Worm (Caenorhabditis elegans) whole organism, L4 larva: Measurements from ENCODE around the gene lonp-2.
A peak's percentile ranks its signal among the peaks of the same experiment; 100 is the strongest.

Source experiments
- F37D6.2 ChIP-seq: sonication (generic microtip); optimal IDR thresholded peaks from 2 replicates; lab custom pipeline; 2016; ENCODE audit warnings: mild to moderate bottlenecking, missing genetic modification characterization, missing compliant biosample characterization
- Y5F2A.4 ChIP-seq: fragments of 200-800 bp; sonication (Bioruptor generic); optimal IDR thresholded peaks from 2 replicates; lab custom pipeline; 2018; ENCODE audit warnings: mild to moderate bottlenecking, missing genetic modification characterization, missing compliant biosample characterization
- ZK337.2 ChIP-seq: fragments of 200-800 bp; sonication (Bioruptor generic); IDR thresholded peaks from 2 replicates; pipeline ENCODE4 v1.3.6; 2022; ENCODE audit warnings: missing genetic modification reagents, missing genetic modification characterization, missing compliant biosample characterization
- aha-1 ChIP-seq: fragments of 150-350 bp; peaks from one replicate; lab custom pipeline; 2014; ENCODE audit warnings: missing biosample characterization, missing genetic modification characterization
- ceh-32 ChIP-seq: sonication (generic microtip); optimal IDR thresholded peaks from 2 replicates; lab custom pipeline; 2016; ENCODE audit warnings: mild to moderate bottlenecking, missing genetic modification characterization, missing compliant biosample characterization; ENCODE audit not compliant: poor library complexity
- ctbp-1 ChIP-seq: fragments of 200-800 bp; sonication (Bioruptor generic); IDR thresholded peaks from 2 replicates; pipeline ENCODE4 v1.3.6; 2022; ENCODE audit warnings: missing genetic modification reagents, missing genetic modification characterization, missing compliant biosample characterization
- daf-12 ChIP-seq: fragments of 150-350 bp; optimal IDR thresholded peaks from 2 replicates; lab custom pipeline; 2014; ENCODE audit warnings: missing biosample characterization, missing genetic modification reagents, missing genetic modification characterization
- daf-8 ChIP-seq: fragments of 200-800 bp; sonication (Bioruptor generic); IDR thresholded peaks from 2 replicates; pipeline ENCODE4 v1.3.6; 2022; ENCODE audit warnings: missing genetic modification characterization, missing compliant biosample characterization
- dmd-9 ChIP-seq: fragments of 200-800 bp; sonication (Bioruptor generic); IDR thresholded peaks from 2 replicates; pipeline ENCODE4 v1.3.6; 2022; ENCODE audit warnings: missing genetic modification reagents, missing genetic modification characterization, missing compliant biosample characterization
- egl-43 ChIP-seq: fragments of 200-800 bp; sonication (Bioruptor generic); IDR thresholded peaks from 2 replicates; pipeline ENCODE4 v1.3.6; 2022; ENCODE audit warnings: missing genetic modification reagents, missing genetic modification characterization, missing compliant biosample characterization
- hif-1 ChIP-seq, 2 experiments: sonication (generic microtip); optimal IDR thresholded peaks; 2 replicates each; lab custom pipeline; 2016 to 2017; ENCODE audit warnings: missing compliant biosample characterization in 2 of 2, missing genetic modification characterization in 2 of 2, missing genetic modification reagents in 2 of 2, missing genotype in 2 of 2, mild to moderate bottlenecking in 1 of 2
- hmg-1.1 ChIP-seq: fragments of 200-800 bp; sonication (Bioruptor generic); IDR thresholded peaks from 2 replicates; pipeline ENCODE4 v1.3.6; 2022; ENCODE audit warnings: missing genetic modification reagents, missing genetic modification characterization, missing compliant biosample characterization
- jun-1 ChIP-seq: fragments of 150-350 bp; optimal IDR thresholded peaks from 2 replicates; lab custom pipeline; 2014; ENCODE audit warnings: missing biosample characterization, missing genetic modification reagents, missing genetic modification characterization
- lin-15B ChIP-seq: fragments of 150-350 bp; sonication (generic microtip); optimal IDR thresholded peaks from 3 replicates; lab custom pipeline; 2014; ENCODE audit warnings: missing biosample characterization, missing genetic modification characterization
- lin-38 ChIP-seq: fragments of 200-800 bp; sonication (Bioruptor generic); IDR thresholded peaks from 2 replicates; pipeline ENCODE4 v1.3.6; 2022; ENCODE audit warnings: missing genetic modification reagents, missing genetic modification characterization, missing compliant biosample characterization
- lir-3 ChIP-seq: sonication (generic microtip); optimal IDR thresholded peaks from 2 replicates; lab custom pipeline; 2016; ENCODE audit warnings: mild to moderate bottlenecking, missing genetic modification characterization, missing compliant biosample characterization
- madf-5 ChIP-seq, 2 experiments: fragments of 200-800 bp; sonication (Bioruptor generic); IDR thresholded peaks; 2 replicates each; pipeline ENCODE4 v1.3.6; 2022; ENCODE audit warnings: missing compliant biosample characterization in 2 of 2, missing genetic modification characterization in 2 of 2
- nhr-10 ChIP-seq: fragments of 150-350 bp; optimal IDR thresholded peaks from 2 replicates; lab custom pipeline; 2014; ENCODE audit warnings: missing biosample characterization, missing genetic modification characterization
- nhr-11 ChIP-seq: fragments of 150-350 bp; optimal IDR thresholded peaks from 2 replicates; lab custom pipeline; 2014; ENCODE audit warnings: missing biosample characterization, missing genetic modification characterization
- nhr-111 ChIP-seq: fragments of 200-800 bp; sonication (Bioruptor generic); optimal IDR thresholded peaks from 2 replicates; lab custom pipeline; 2018; ENCODE audit warnings: mild to moderate bottlenecking, missing genetic modification characterization, missing compliant biosample characterization
- nhr-25 ChIP-seq: sonication (generic microtip); optimal IDR thresholded peaks from 2 replicates; lab custom pipeline; 2017; ENCODE audit warnings: missing genetic modification characterization, mild to moderate bottlenecking, missing compliant biosample characterization, antibody characterized with exemption, moderate library complexity, borderline replicate concordance; ENCODE audit not compliant: insufficient read depth
- nhr-28 ChIP-seq: fragments of 150-350 bp; optimal IDR thresholded peaks from 2 replicates; lab custom pipeline; 2014; ENCODE audit warnings: missing biosample characterization, missing genetic modification characterization
- nhr-42 ChIP-seq: fragments of 200-800 bp; sonication (Bioruptor generic); IDR thresholded peaks from 2 replicates; pipeline ENCODE4 v1.3.6; 2022; ENCODE audit warnings: missing genetic modification characterization, missing compliant biosample characterization
- nhr-6 ChIP-seq: fragments of 150-350 bp; optimal IDR thresholded peaks from 2 replicates; lab custom pipeline; 2014; ENCODE audit warnings: missing biosample characterization, missing genetic modification characterization
- nhr-77 ChIP-seq: fragments of 150-350 bp; optimal IDR thresholded peaks from 2 replicates; lab custom pipeline; 2014; ENCODE audit warnings: missing biosample characterization, missing genetic modification characterization
- pha-4 ChIP-seq, 2 experiments: fragments of 150-350 bp in 1 of 2; fragments of 200-800 bp in 1 of 2; sonication (Bioruptor generic) in 1 of 2; IDR thresholded peaks in 1 of 2; optimal IDR thresholded peaks in 1 of 2; 2 replicates each; pipeline versions ENCODE4 v1.3.6 to Lab custom; 2014 to 2022; ENCODE audit warnings: missing genetic modification characterization in 2 of 2, missing genetic modification reagents in 2 of 2, missing biosample characterization in 1 of 2, missing compliant biosample characterization in 1 of 2
- php-3 ChIP-seq: fragments of 200-800 bp; sonication (Bioruptor generic); IDR thresholded peaks from 2 replicates; pipeline ENCODE4 v1.3.6; 2022; ENCODE audit warnings: missing genetic modification reagents, missing genetic modification characterization, missing compliant biosample characterization
- sdz-12 ChIP-seq: fragments of 200-800 bp; sonication (Bioruptor generic); optimal IDR thresholded peaks from 2 replicates; lab custom pipeline; 2018; ENCODE audit warnings: mild to moderate bottlenecking, missing genetic modification characterization, missing compliant biosample characterization
- set-16 ChIP-seq: fragments of 200-800 bp; sonication (Bioruptor generic); IDR thresholded peaks from 2 replicates; pipeline ENCODE4 v1.3.6; 2022; ENCODE audit warnings: missing genetic modification reagents, missing genetic modification characterization, missing compliant biosample characterization
- snpc-4 ChIP-seq: fragments of 150-350 bp; optimal IDR thresholded peaks from 2 replicates; lab custom pipeline; 2014; ENCODE audit warnings: missing biosample characterization, missing genetic modification characterization
- spr-3 ChIP-seq: fragments of 200-800 bp; sonication (Bioruptor generic); optimal IDR thresholded peaks from 2 replicates; lab custom pipeline; 2018; ENCODE audit warnings: mild to moderate bottlenecking, missing genetic modification characterization, missing compliant biosample characterization
- unc-130 ChIP-seq: sonication (generic microtip); optimal IDR thresholded peaks from 2 replicates; lab custom pipeline; 2016; ENCODE audit warnings: missing genetic modification reagents, missing genetic modification characterization, missing compliant biosample characterization
- zag-1 ChIP-seq: fragments of 150-350 bp; optimal IDR thresholded peaks from 2 replicates; lab custom pipeline; 2014; ENCODE audit warnings: missing biosample characterization, missing genetic modification characterization
- zip-2 ChIP-seq: fragments of 150-350 bp; optimal IDR thresholded peaks from 2 replicates; lab custom pipeline; 2014; ENCODE audit warnings: missing biosample characterization, missing genetic modification characterization

The lonp-2 gene

DNA sequence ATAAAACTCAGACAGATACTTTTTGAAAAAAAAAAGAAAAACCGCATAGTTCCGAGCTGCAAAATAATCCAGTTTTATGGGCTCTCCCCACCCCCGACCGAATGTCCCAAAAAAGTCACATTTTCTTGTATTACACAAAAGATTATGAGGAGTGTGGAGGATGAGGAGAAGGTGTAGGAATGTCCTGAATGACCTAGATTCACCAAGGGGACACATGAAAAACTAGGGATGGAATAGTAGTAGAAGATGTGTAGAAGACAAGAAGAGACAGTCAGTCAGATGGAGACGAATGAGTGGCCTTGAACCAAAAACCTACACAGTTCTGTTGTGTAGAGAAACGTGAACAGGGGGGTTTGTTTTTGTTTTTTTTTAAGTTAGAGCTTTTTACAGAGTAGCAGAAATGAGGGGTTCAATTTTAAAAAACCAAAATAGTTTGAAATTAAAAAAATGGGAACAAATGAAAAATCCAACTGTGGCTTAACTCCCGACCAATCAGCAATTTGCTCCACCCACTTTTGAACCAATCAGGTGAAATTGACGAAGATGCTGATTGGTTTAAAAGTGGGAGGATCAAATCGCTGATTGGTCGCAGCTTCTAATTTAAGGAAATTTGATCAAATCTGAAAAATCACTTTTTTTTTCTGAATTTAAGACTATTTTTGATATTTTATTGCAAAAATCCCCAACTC lies 35.0 kb downstream of the lonp-2 start:
- TF ChIP-seq Y5F2A.4 (GFP tag; lab: Kevin White, UChicago) (no peak), hmg-1.1 (GFP tag; lab: Robert Waterston, UW) (no peak), lin-15B (tag; lab: Kevin White, UChicago) (no peak), nhr-28 (peak; percentile 34), egl-43 (no peak), nhr-42 (GFP tag; lab: Robert Waterston, UW) (no peak), aha-1 (tag; lab: Kevin White, UChicago) (peak; percentile 70), nhr-10 (tag; lab: Kevin White, UChicago) (no peak), daf-12 (no peak), nhr-25 (tag; lab: Kevin White, UChicago) (peak; percentile 60), nhr-6 (tag; lab: Kevin White, UChicago) (no peak), ctbp-1 (GFP tag; lab: Robert Waterston, UW) (no peak)

DNA sequence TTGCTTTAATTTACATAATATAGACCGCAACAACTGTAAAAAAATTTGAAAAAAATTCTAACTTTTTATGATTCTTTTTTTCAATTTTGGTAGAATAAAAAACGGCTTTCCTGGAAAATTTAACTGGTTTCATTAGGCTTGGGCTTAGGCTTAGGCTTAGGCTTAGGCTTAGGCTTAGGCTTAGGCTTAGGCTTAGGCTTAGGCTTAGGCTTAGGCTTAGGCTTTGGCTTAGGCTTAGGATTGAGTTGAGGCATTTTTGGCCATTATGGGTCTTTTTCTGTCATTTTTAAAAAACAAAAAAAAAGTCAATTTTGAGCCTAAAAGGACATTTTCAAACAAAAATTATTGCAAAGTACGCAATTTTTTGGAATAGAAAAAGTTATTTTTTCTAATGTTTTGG lies 36.2 kb downstream of the lonp-2 start:
- TF ChIP-seq nhr-77 (tag; lab: Kevin White, UChicago) = no peak
- no peak for TF ChIP-seq dmd-9
- no peak for TF ChIP-seq daf-8 (GFP tag; lab: Robert Waterston, UW)
- no peak for TF ChIP-seq jun-1
- no peak for TF ChIP-seq ZK337.2 (GFP tag; lab: Robert Waterston, UW)
- no peak for TF ChIP-seq unc-130
- no peak for TF ChIP-seq zag-1 (tag; lab: Kevin White, UChicago)
- TF ChIP-seq nhr-25 (tag; lab: Kevin White, UChicago) = no peak
- no peak for TF ChIP-seq F37D6.2 (tag; lab: Kevin White, UChicago)
- no peak for TF ChIP-seq ceh-32
- no peak for TF ChIP-seq nhr-11 (tag; lab: Kevin White, UChicago)
- no peak for TF ChIP-seq daf-12
- no peak for TF ChIP-seq aha-1 (tag; lab: Kevin White, UChicago)
- no peak for TF ChIP-seq madf-5 (GFP tag; IDR thresholded peaks at IDR 0.05; lab: Robert Waterston, UW)
- TF ChIP-seq lin-38 (GFP tag; lab: Robert Waterston, UW) = no peak
- no peak for TF ChIP-seq spr-3 (GFP tag; lab: Kevin White, UChicago)
- no peak for TF ChIP-seq hmg-1.1 (GFP tag; lab: Robert Waterston, UW)
- TF ChIP-seq sdz-12 = no peak
- no peak for TF ChIP-seq lir-3 (tag; lab: Kevin White, UChicago)

DNA sequence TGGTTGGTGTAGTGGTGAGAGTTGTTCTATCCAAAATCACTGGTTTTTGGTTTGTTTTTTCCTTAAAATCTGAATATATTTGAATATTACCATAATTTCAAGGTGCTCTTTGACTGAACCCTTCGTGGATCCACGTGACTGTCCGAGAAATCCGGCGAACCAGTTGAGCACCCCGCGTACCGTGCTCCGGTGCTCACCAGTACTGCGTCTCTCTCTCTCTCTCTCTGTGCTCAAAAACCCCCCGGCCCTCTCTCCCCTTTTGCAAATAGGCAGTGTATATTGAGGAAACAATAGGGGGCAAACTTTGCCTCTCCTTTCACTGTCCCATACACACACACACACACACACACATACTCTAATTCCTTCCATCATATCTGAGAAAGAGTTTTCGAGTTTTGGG lies 42.4 kb downstream of the lonp-2 start:
- 0 out of 2 replicates have a peak, but pooled peaks have one; percentile 39 for TF ChIP-seq pha-4 (GFP tag; IDR thresholded peaks at IDR 0.05; lab: Robert Waterston, UW)
- no peak for TF ChIP-seq pha-4 (tag; optimal IDR thresholded peaks at IDR 0.05; lab: Kevin White, UChicago)
- TF ChIP-seq snpc-4 (tag; lab: Kevin White, UChicago) = no peak
- TF ChIP-seq set-16 (GFP tag; lab: Robert Waterston, UW) = peak; percentile 70

DNA sequence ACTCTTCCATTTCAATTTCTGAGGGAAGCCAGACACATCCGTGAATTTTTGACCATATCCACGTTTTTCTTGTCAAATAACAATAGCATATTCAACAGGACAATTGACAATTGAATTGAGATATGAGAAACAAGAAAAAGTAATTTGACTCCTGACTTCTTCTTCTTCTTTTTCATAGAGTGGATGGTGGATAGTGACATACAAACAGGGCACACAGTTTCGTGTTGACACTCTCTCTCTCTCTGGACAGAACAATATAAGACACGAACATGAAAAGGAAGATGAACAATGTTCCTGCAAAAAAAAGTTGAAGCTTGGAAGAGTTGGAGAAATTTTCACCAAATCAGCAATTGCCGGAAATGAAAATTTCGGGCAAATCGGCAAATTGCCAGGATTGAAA lies 43.5 kb downstream of the lonp-2 start:
- TF ChIP-seq zip-2 (tag; lab: Kevin White, UChicago) = no peak
- no peak for TF ChIP-seq php-3 (GFP tag; lab: Robert Waterston, UW)
- TF ChIP-seq hif-1 (tag; optimal IDR thresholded peaks at IDR 0.05; lab: Kevin White, UChicago) = no peak
- TF ChIP-seq nhr-111 (GFP tag; lab: Kevin White, UChicago) = no peak
